Fruit fly (Drosophila melanogaster): Measurements from ENCODE around the gene Gba1b.

Gene Gba1b

DNA sequence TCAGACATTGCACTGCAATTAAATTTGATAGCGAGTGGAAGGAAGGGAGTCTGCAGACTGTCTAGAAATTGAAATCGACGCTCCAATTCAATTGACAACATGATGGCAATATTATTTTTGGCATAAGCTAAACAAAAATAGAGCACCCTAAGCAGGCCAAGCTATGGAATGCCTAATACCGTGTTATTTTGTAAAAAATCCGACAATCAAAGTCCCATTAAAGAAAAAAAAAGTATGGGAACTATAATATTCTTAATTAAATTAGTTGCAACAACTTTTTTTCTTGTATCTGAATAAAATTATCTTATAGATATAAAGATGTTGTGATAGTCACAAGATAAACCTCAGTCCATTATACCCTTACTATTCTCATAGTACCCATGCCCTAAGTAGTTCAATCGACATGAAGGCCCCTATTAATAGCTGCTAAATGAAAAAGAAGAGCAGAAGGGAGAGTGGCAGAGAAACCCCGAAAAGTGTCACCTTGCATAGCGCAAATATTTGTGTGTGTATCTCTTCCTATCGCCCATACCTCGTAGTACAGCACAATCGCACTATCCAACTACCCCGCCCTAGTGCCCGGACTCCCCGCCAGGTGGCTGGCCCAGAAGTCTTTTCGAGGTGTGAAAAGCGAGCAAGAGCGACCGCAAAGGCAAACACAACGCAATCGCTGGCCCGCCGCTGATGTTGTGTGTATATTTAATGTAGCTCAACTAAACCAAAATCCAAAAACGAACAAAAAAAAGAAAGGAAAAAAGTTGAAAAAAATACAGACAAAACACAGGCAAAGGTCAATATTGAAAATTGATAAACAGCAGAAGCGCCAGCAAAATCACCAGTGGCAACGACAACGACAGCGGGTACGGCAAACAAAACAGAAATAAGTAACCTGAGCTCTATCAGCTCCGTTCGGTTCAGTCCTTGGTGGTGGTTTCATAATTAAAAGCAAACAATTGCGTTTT is 47.0 kb upstream of the Gba1b start (continued):
- TF ChIP-seq sc (optimal IDR thresholded peaks at IDR 0.05) (no peak), sc (GFP tag; optimal IDR thresholded peaks at IDR 0.05) (peak; percentile 61), ci (GFP tag; IDR thresholded peaks at IDR 0.05) (peak; percentile 83), amos (GFP tag; IDR thresholded peaks at IDR 0.05; ENCODE audit: partially characterized antibody) (no peak), CG8388 (GFP tag; optimal IDR thresholded peaks at IDR 0.05) (peak; percentile 3), NC2β (GFP tag; optimal IDR thresholded peaks at IDR 0.05) (peak; percentile 73), CG14965 (GFP tag; optimal IDR thresholded peaks at IDR 0.05; ENCODE audit: borderline replicate concordance) (peak; percentile 72), D19A (tag; optimal IDR thresholded peaks at IDR 0.05) (peak; percentile 12), HHEX (GFP tag; optimal IDR thresholded peaks at IDR 0.05) (peak; percentile 80), btn (GFP tag; optimal IDR thresholded peaks at IDR 0.05) (peak; percentile 19), vvl (GFP tag; IDR thresholded peaks at IDR 0.05) (peak; percentile 13; the same call in 1 of the 2 replicates), CG1647 (GFP tag; optimal IDR thresholded peaks at IDR 0.05) (no peak), Ssrp (tag; optimal IDR thresholded peaks at IDR 0.05) (no peak), Mes4 (GFP tag; optimal IDR thresholded peaks at IDR 0.05) (peak; percentile 83), CHES-1-like (GFP tag; optimal IDR thresholded peaks at IDR 0.05) (peak; percentile 80), Pdp1 (GFP tag; optimal IDR thresholded peaks at IDR 0.05) (peak; percentile 14 to 80), prd (optimal IDR thresholded peaks at IDR 0.05) (no peak), prd (GFP tag; IDR thresholded peaks at IDR 0.05) (peak; percentile 17; the same call in 2 of the 3 replicates), Chrac-16 (GFP tag; optimal IDR thresholded peaks at IDR 0.05) (no peak), Adf1 (GFP tag; IDR thresholded peaks at IDR 0.05) (peak; percentile 28; the same call in 1 of the 2 replicates), grau (tag; optimal IDR thresholded peaks at IDR 0.05) (peak; percentile 24), dmrt11E (tag; optimal IDR thresholded peaks at IDR 0.05) (peak; percentile 86), CG13296 (GFP tag; optimal IDR thresholded peaks at IDR 0.05) (peak; percentile 62), Hsf (GFP tag; optimal IDR thresholded peaks at IDR 0.05) (peak; percentile 37), en (GFP tag; optimal IDR thresholded peaks at IDR 0.05) (peak; percentile 46), CG7987 (GFP tag; optimal IDR thresholded peaks at IDR 0.05) (peak; percentile 61), CG13894 (tag; optimal IDR thresholded peaks at IDR 0.05) (no peak), fd102C (GFP tag; optimal IDR thresholded peaks at IDR 0.05) (peak; percentile 93), CG7745 (tag; optimal IDR thresholded peaks at IDR 0.05) (peak; percentile 88), mirr (GFP tag; optimal IDR thresholded peaks at IDR 0.05) (peak; percentile 76), ap (GFP tag; IDR thresholded peaks at IDR 0.05) (peak; percentile 40; the same call in 1 of the 2 replicates), onecut (GFP tag; IDR thresholded peaks at IDR 0.05) (peak; percentile 71), CG6813 (GFP tag; optimal IDR thresholded peaks at IDR 0.05) (peak; percentile 92), CG11695 (GFP tag; IDR thresholded peaks at IDR 0.05) (peak; percentile 21; the same call in 2 of the 3 replicates), dmrt99B (tag; optimal IDR thresholded peaks at IDR 0.05) (peak; percentile 50), Ets97D (GFP tag; optimal IDR thresholded peaks at IDR 0.05) (no peak), Meics (GFP tag; optimal IDR thresholded peaks at IDR 0.05) (peak; percentile 24), pfk (GFP tag; optimal IDR thresholded peaks at IDR 0.05) (peak; percentile 41), insv (GFP tag; optimal IDR thresholded peaks at IDR 0.05) (peak in 1 of 2 experiments; percentile 51), Fer2 (tag; optimal IDR thresholded peaks at IDR 0.05) (no peak), NfI (GFP tag; optimal IDR thresholded peaks at IDR 0.05) (peak; percentile 2), odd (GFP tag; optimal IDR thresholded peaks at IDR 0.05) (peak; percentile 86), salm (tag; optimal IDR thresholded peaks at IDR 0.05) (peak; percentile 71), H2.0 (GFP tag; IDR thresholded peaks at IDR 0.05) (no peak), CG17568 (GFP tag; optimal IDR thresholded peaks at IDR 0.05) (peak; percentile 86), ERR (GFP tag; optimal IDR thresholded peaks at IDR 0.05) (no peak), CG3281 (GFP tag; optimal IDR thresholded peaks at IDR 0.05) (peak; percentile 36), ara (GFP tag; IDR thresholded peaks at IDR 0.05) (peak; percentile 54; the same call in 1 of the 2 replicates)
